Fruit fly (Drosophila melanogaster): ENCODE measurements around the gene CG13083.

The CG13083 gene

DNA sequence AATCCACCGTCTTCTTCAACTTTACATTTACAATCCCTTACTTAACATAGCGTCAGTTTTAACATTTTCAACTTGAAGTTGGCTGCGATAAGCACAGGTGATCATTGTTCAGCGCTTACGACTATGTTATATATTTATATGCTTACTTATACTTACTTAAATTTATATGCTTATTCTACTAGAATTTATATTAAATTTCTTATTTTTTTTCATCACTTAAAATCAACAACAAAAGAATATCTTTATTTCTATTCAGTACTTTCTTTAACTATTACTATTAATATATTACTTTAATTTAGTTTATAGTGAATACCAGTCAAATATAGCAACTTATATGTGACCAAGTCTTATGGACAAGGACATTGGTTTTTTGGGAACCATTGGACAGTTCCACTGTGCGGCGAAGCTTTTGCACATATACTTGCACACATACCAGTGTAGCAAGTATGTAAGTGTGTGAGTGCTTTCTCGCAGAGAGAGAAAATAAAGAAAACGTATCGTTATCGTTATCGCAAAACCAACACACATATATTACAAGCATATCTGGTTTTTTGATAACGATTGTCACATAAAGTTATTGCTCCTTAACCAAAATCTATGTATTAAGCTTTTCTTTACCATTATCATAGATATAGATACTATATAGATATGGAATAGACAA is 30.0 kb downstream of the CG13083 start, which contains the start of gene Hasp (continued):
- TF ChIP-seq CG3163 (GFP tag; optimal IDR thresholded peaks at IDR 0.05) (no peak), Ssrp (tag; optimal IDR thresholded peaks at IDR 0.05) (peak; percentile 46), disco-r (GFP tag; optimal IDR thresholded peaks at IDR 0.05) (no peak), Chrac-16 (GFP tag; optimal IDR thresholded peaks at IDR 0.05) (peak; percentile 40), onecut (GFP tag; IDR thresholded peaks at IDR 0.05) (peak; percentile 33), dan (GFP tag; IDR thresholded peaks at IDR 0.05) (no peak), nmo (GFP tag; optimal IDR thresholded peaks at IDR 0.05) (peak; percentile 79), HLH4C (GFP tag; IDR thresholded peaks at IDR 0.05; ENCODE audit: partially characterized antibody) (peak; percentile 94), zfh1 (GFP tag; IDR thresholded peaks at IDR 0.05) (peak; percentile 79), CG10366 (GFP tag; IDR thresholded peaks at IDR 0.05) (peak; percentile 17; the same call in 1 of the 2 replicates), D19A (tag; optimal IDR thresholded peaks at IDR 0.05) (peak; percentile 72), HHEX (GFP tag; optimal IDR thresholded peaks at IDR 0.05) (peak; percentile 39), pnt (GFP tag; optimal IDR thresholded peaks at IDR 0.05) (no peak), Atf-2 (GFP tag; optimal IDR thresholded peaks at IDR 0.05) (no peak), CG2889 (GFP tag; IDR thresholded peaks at IDR 0.05) (no peak), CG17361 (GFP tag; IDR thresholded peaks at IDR 0.05) (peak; percentile 71; the same call in 2 of the 3 replicates), sc (optimal IDR thresholded peaks at IDR 0.05) (no peak), sc (GFP tag; optimal IDR thresholded peaks at IDR 0.05) (no peak), CG14014 (GFP tag; IDR thresholded peaks at IDR 0.05) (peak; percentile 63; the same call in 1 of the 2 replicates), Hr51 (GFP tag; optimal IDR thresholded peaks at IDR 0.05) (peak in 1 of 2 experiments; percentile 70), CG9876 (GFP tag; optimal IDR thresholded peaks at IDR 0.05) (no peak), oc (tag; optimal IDR thresholded peaks at IDR 0.05) (peak; percentile 41), klu (GFP tag; IDR thresholded peaks at IDR 0.05) (no peak), CG16813 (GFP tag; IDR thresholded peaks at IDR 0.05; ENCODE audit: partially characterized antibody) (peak; percentile 68), Myb (GFP tag; optimal IDR thresholded peaks at IDR 0.05) (peak; percentile 21), CG12391 (tag; optimal IDR thresholded peaks at IDR 0.05) (peak; percentile 68), ERR (GFP tag; optimal IDR thresholded peaks at IDR 0.05) (no peak), seq (GFP tag; IDR thresholded peaks at IDR 0.05) (0 out of 2 replicates have a peak, but pooled peaks have one; percentile 6), MESR4 (GFP tag; optimal IDR thresholded peaks at IDR 0.05) (no peak), lov (optimal IDR thresholded peaks at IDR 0.05) (no peak), lov (GFP tag; IDR thresholded peaks at IDR 0.05) (no peak), CG6272 (GFP tag; IDR thresholded peaks at IDR 0.05) (no peak), CG17385 (GFP tag; optimal IDR thresholded peaks at IDR 0.05) (peak; percentile 29), CG1529 (GFP tag; optimal IDR thresholded peaks at IDR 0.05) (no peak), pros (GFP tag; optimal IDR thresholded peaks at IDR 0.05) (no peak), NC2β (GFP tag; optimal IDR thresholded peaks at IDR 0.05) (no peak), lola (GFP tag; optimal IDR thresholded peaks at IDR 0.05) (peak in 1 of 3 experiments; percentile 38), prd (optimal IDR thresholded peaks at IDR 0.05) (no peak), prd (GFP tag; IDR thresholded peaks at IDR 0.05) (peak; percentile 36), CG12219 (GFP tag; optimal IDR thresholded peaks at IDR 0.05) (peak; percentile 44), CG7372 (GFP tag; IDR thresholded peaks at IDR 0.05) (no peak), Dip3 (GFP tag; optimal IDR thresholded peaks at IDR 0.05) (peak; percentile 28), CG13296 (GFP tag; optimal IDR thresholded peaks at IDR 0.05) (peak; percentile 37), Nf-YA (GFP tag; IDR thresholded peaks at IDR 0.05) (no peak), grn (GFP tag; optimal IDR thresholded peaks at IDR 0.05) (no peak), CG8359 (GFP tag; optimal IDR thresholded peaks at IDR 0.05; ENCODE audit: borderline replicate concordance) (no peak), CG9817 (tag; optimal IDR thresholded peaks at IDR 0.05) (no peak), tup (GFP tag; optimal IDR thresholded peaks at IDR 0.05) (no peak), Hand (GFP tag; optimal IDR thresholded peaks at IDR 0.05) (no peak), lab (GFP tag; optimal IDR thresholded peaks at IDR 0.05) (no peak)

Data from whole organism, embryonic.